Worm (Caenorhabditis elegans) whole organism, L3 larva: Measurements from ENCODE around the gene srx-114.

Experiments
- R02D3.7 ChIP-seq: fragments of 150-350 bp; optimal IDR thresholded peaks from 2 replicates; lab custom pipeline; 2014; ENCODE audit warnings: missing biosample characterization, missing genetic modification characterization
- ZK546.5 ChIP-seq: sonication (generic microtip); optimal IDR thresholded peaks from 2 replicates; lab custom pipeline; 2017; ENCODE audit warnings: missing biosample characterization, missing genetic modification characterization
- ama-1 ChIP-seq: fragments of 150-350 bp; optimal IDR thresholded peaks from 2 replicates; lab custom pipeline; 2018
- ceh-16 ChIP-seq: sonication (generic microtip); optimal IDR thresholded peaks from 2 replicates; lab custom pipeline; 2017; ENCODE audit warnings: missing biosample characterization, missing genetic modification characterization
- ceh-28 ChIP-seq: fragments of 150-350 bp; optimal IDR thresholded peaks from 2 replicates; lab custom pipeline; 2014; ENCODE audit warnings: missing biosample characterization, missing genetic modification reagents, missing genetic modification characterization
- ceh-9 ChIP-seq: sonication (generic microtip); optimal IDR thresholded peaks from 2 replicates; lab custom pipeline; 2018; ENCODE audit warnings: missing biosample characterization, missing genetic modification characterization
- daf-12 ChIP-seq: fragments of 150-350 bp; optimal IDR thresholded peaks from 2 replicates; lab custom pipeline; 2014; ENCODE audit warnings: missing biosample characterization, missing genetic modification reagents, missing genetic modification characterization
- egl-5 ChIP-seq: fragments of 150-350 bp; optimal IDR thresholded peaks from 2 replicates; lab custom pipeline; 2017; ENCODE audit warnings: missing biosample characterization, missing genetic modification reagents, missing genetic modification characterization, inconsistent platforms
- eor-1 ChIP-seq, 2 experiments: fragments of 150-350 bp; optimal IDR thresholded peaks; 2 replicates each; lab custom pipeline; 2014 to 2018; ENCODE audit warnings: missing biosample characterization in 2 of 2, missing genetic modification characterization in 2 of 2
- fos-1 ChIP-seq: fragments of 150-350 bp; optimal IDR thresholded peaks from 2 replicates; lab custom pipeline; 2014; ENCODE audit warnings: missing biosample characterization, missing genetic modification characterization
- hmg-11 ChIP-seq: sonication (generic microtip); optimal IDR thresholded peaks from 2 replicates; lab custom pipeline; 2016; ENCODE audit warnings: missing genetic modification characterization, missing compliant biosample characterization
- lin-15B ChIP-seq: fragments of 150-350 bp; optimal IDR thresholded peaks from 2 replicates; lab custom pipeline; 2014; ENCODE audit warnings: missing biosample characterization, missing genetic modification characterization
- lin-39 ChIP-seq: fragments of 150-350 bp; optimal IDR thresholded peaks from 2 replicates; lab custom pipeline; 2018; ENCODE audit warnings: missing biosample characterization, missing genetic modification reagents, missing genetic modification characterization
- nfya-1 ChIP-seq: sonication (generic microtip); optimal IDR thresholded peaks from 2 replicates; lab custom pipeline; 2017; ENCODE audit warnings: missing genetic modification characterization, mild to moderate bottlenecking, missing compliant biosample characterization, antibody characterized with exemption, moderate library complexity; ENCODE audit not compliant: insufficient read depth
- nhr-12 ChIP-seq: fragments of 150-350 bp; optimal IDR thresholded peaks from 2 replicates; lab custom pipeline; 2014; ENCODE audit warnings: missing biosample characterization, missing genetic modification characterization
- nhr-23 ChIP-seq: fragments of 150-350 bp; optimal IDR thresholded peaks from 2 replicates; lab custom pipeline; 2014; ENCODE audit warnings: missing biosample characterization, missing genetic modification reagents, missing genetic modification characterization
- nhr-237 ChIP-seq: fragments of 150-350 bp; optimal IDR thresholded peaks from 2 replicates; lab custom pipeline; 2014; ENCODE audit warnings: missing biosample characterization, missing genetic modification characterization
- nhr-25 ChIP-seq: sonication (generic microtip); optimal IDR thresholded peaks from 2 replicates; lab custom pipeline; 2017; ENCODE audit warnings: missing biosample characterization, missing genetic modification characterization
- nhr-43 ChIP-seq: sonication (generic microtip); optimal IDR thresholded peaks from 2 replicates; lab custom pipeline; 2016; ENCODE audit warnings: mild to moderate bottlenecking, missing genetic modification characterization, missing compliant biosample characterization; ENCODE audit not compliant: poor library complexity, severe bottlenecking
- nhr-67 ChIP-seq: fragments of 150-350 bp; optimal IDR thresholded peaks from 2 replicates; lab custom pipeline; 2014; ENCODE audit warnings: missing biosample characterization, missing genetic modification characterization
- nhr-76 ChIP-seq: fragments of 150-350 bp; sonication (generic microtip); optimal IDR thresholded peaks from 5 replicates; lab custom pipeline; 2014; ENCODE audit warnings: missing biosample characterization, missing genetic modification characterization
- pha-4 ChIP-seq: fragments of 150-350 bp; optimal IDR thresholded peaks from 2 replicates; lab custom pipeline; 2014; ENCODE audit warnings: missing biosample characterization, missing genetic modification reagents, missing genetic modification characterization
- unc-39 ChIP-seq: sonication (generic microtip); optimal IDR thresholded peaks from 4 replicates; lab custom pipeline; 2017; ENCODE audit warnings: missing biosample characterization, missing genetic modification characterization
- unc-62 ChIP-seq: fragments of 150-350 bp; sonication (generic microtip); optimal IDR thresholded peaks from 4 replicates; lab custom pipeline; 2014; ENCODE audit warnings: missing biosample characterization, missing genetic modification reagents, missing genetic modification characterization
- ztf-4 ChIP-seq: fragments of 150-350 bp; optimal IDR thresholded peaks from 2 replicates; lab custom pipeline; 2014; ENCODE audit warnings: missing biosample characterization, missing genetic modification characterization

Gene srx-114

DNA sequence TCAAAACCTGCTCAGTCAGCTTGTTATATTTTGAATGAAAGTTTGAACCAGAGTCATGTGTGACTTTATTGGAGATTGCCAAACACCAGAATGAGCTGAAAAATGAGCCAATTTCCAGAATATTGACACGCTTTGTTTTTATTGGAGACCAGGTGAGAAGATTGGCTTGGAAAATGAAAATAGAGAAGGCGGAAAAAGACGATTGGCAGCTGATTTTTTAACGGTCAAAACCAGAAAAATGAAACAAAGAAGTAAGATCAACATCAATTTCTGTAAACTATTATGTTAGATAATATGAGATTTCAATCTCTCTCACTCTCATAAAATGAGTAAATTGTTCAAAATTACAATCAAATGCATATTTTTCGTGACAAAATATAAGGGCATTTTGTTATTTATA, at the start of gene srx-114:
Gene srx-114, minus strand, starts transcription at position 101 of the 400 bp plus-strand sequence.
- no peak for TF ChIP-seq ceh-16
- no peak for TF ChIP-seq R02D3.7 (tag; lab: Kevin White, UChicago)
- TF ChIP-seq nhr-67 (tag; lab: Kevin White, UChicago), result no peak

DNA sequence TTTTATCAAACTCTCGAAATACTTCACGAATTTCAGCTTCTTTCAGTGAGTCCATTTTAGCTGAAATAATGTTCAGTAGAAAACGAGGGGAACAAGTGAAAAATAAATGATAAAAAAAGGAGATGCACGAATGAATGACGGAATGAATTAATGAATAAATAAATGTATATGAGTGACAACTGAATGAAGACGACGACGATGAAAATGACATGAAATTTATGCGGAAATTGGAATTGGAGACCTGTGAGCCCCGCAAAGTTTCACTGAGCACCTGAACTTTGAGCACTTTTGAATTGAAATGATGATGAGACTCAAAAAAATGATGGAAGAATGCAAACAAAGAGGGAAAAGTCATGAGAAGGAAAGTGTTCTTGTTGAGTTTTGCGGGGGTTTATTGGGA, 49.0 kb upstream of the srx-114 start, which contains the start of gene cal-8:
Gene cal-8, minus strand, starts transcription at position 60 of the 400 bp plus-strand sequence.
- TF ChIP-seq nhr-25 (tag; lab: Kevin White, UChicago) (no peak), nhr-237 (no peak), egl-5 (no peak), unc-62 (GFP tag; lab: Kevin White, UChicago) (no peak), fos-1 (tag; lab: Kevin White, UChicago) (no peak), nhr-67 (tag; lab: Kevin White, UChicago) (no peak)
- TF ChIP-seq, all 47 proteins: peak for 0

DNA sequence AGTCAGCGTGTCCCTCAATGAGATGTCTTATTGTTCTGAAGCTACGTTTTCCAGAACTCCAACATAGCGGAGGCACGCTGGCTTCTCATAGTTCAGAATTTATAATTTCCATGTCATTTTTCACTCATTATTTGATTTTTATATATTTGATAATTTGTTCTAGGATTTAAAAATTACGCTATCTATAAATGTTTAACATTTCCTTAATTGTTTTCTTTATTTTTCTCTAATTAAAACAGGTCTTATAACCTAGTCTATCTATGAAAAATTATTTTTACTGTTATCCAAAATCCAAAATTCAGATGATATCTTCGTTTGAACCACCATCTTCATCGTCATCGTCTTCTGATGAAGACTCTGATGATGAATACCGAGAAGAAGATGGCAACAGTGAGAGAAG, 45.3 kb upstream of the srx-114 start, which contains the start of gene F56D1.1:
Gene F56D1.1, plus strand, starts transcription at position 301 of the 400 bp plus-strand sequence.
- no peak for TF ChIP-seq unc-39 (tag; lab: Kevin White, UChicago)
- no peak for TF ChIP-seq R02D3.7 (tag; lab: Kevin White, UChicago)
- TF ChIP-seq nhr-25 (tag; lab: Kevin White, UChicago), result no peak
- no peak for TF ChIP-seq ceh-9 (tag; lab: Kevin White, UChicago)

DNA sequence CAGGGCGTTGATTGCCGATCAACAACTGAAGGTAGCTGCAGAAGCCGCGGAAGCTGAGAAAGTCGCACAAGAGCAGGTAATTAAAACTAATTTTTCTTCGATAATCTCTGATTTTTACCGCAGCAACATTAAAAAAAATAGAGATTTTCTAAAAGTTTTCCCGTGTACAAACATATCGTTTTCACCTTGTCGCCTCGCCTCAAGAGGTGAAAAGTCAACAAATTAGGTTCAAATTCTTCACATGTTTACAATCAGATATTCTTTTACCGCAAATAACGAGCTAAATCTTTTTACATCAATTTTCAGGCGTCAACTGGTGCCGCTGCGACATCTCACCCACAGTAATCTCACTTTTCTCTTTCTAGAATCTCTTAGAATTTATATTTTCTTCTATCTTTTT, 42.0 kb upstream of the srx-114 start, which contains the start of gene ilcr-2:
Gene ilcr-2, plus strand, starts transcription at position 301 of the 400 bp plus-strand sequence.
- TF ChIP-seq daf-12 (tag; lab: Kevin White, UChicago), result no peak
- TF ChIP-seq lin-39 (tag; lab: Kevin White, UChicago), result no peak
- TF ChIP-seq nfya-1 (tag; lab: Kevin White, UChicago), result no peak
- no peak for TF ChIP-seq pha-4 (tag; lab: Kevin White, UChicago)
- no peak for TF ChIP-seq unc-62 (GFP tag; lab: Kevin White, UChicago)
- no peak for TF ChIP-seq ztf-4 (tag; lab: Kevin White, UChicago)
- TF ChIP-seq nhr-12 (tag; lab: Kevin White, UChicago), result no peak
- no peak for TF ChIP-seq eor-1 (tag; optimal IDR thresholded peaks at IDR 0.05; lab: Kevin White, UChicago)
- TF ChIP-seq ceh-9 (tag; lab: Kevin White, UChicago), result no peak
- TF ChIP-seq ZK546.5 (tag; lab: Kevin White, UChicago), result no peak
- TF ChIP-seq nhr-76 (tag; lab: Kevin White, UChicago), result no peak

DNA sequence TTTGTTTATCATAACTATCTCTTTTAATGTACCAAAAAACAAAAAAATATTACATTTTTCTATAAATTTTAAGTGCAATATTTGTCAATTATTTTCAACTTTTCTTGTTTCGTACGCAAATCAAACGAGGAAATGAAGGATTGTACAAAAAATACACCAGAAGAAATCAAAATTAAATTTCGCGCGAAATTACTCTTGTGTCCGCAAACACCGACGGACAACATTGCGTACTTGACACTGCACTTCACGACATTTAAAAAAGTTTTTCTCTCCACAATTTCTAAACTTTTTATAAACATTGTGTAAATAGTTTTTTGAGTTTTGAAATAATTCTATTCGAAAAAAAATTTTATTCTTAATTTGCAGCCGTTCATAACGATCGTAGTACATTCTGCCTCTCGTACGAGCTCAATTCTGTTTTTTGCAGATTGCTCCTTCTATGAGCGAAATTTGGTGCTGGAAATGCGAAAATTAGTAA, 41.0 kb upstream of the srx-114 start, which contains the start of gene mrps-16:
Gene mrps-16, plus strand, starts transcription at position 428 of the 478 bp plus-strand sequence.
- peak; percentile 22 for TF ChIP-seq nhr-43 (tag; lab: Kevin White, UChicago)
- no peak for TF ChIP-seq ama-1 (lab: Kevin White, UChicago)
- peak; percentile 17 for TF ChIP-seq lin-39 (tag; lab: Kevin White, UChicago)
- peak; percentile 44 for TF ChIP-seq nhr-25 (tag; lab: Kevin White, UChicago)
- TF ChIP-seq lin-15B (tag; lab: Kevin White, UChicago), result peak; percentile 40
- TF ChIP-seq ceh-28, result peak; percentile 22
- TF ChIP-seq ztf-4 (tag; lab: Kevin White, UChicago), result no peak
- peak; percentile 77 for TF ChIP-seq hmg-11
- peak; percentile 8 for TF ChIP-seq egl-5
- TF ChIP-seq nfya-1 (tag; lab: Kevin White, UChicago), result peak; percentile 53
- TF ChIP-seq R02D3.7 (tag; lab: Kevin White, UChicago), result peak; percentile 26

DNA sequence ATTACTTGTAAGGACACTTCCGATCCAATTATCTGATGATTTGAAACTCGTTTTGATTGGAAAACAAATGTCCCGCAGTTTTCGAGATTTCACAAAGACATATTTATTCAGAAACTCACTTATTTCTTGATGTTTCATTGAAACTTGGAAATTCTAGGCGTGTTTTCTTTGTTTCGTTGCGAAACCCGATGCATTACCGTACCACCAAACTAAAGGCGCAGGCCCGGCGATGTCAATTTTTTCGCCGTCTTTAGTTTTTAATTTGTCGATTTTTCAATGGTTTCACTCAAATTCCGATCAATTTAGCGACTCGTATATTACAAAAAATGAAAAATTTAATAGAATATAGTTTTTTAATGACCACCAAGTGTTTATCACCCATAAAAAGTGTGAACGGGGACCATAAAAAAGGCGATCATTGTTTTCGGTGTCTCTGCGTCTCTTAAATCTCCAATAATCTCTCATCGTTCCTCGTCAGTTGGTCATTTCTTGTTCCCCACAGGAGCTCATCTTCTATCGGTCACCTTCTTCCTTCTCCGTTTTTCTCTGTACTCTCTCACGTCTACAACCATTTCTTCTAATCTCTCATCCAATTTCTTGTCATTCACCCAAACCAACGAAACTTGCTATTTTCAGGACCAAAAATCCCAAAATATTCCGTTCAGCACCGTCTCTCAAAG, 32.9 kb upstream of the srx-114 start, which contains the start of gene clr-1:
Gene clr-1, plus strand, starts transcription at position 630 of the 680 bp plus-strand sequence.
- TF ChIP-seq nhr-23 (tag; lab: Kevin White, UChicago), result no peak
- no peak for TF ChIP-seq ceh-28
- TF ChIP-seq nfya-1 (tag; lab: Kevin White, UChicago), result peak; percentile 7
- TF ChIP-seq nhr-12 (tag; lab: Kevin White, UChicago), result no peak
- TF ChIP-seq lin-39 (tag; lab: Kevin White, UChicago), result no peak
